Worm (Caenorhabditis elegans): Measurements from ENCODE around the gene W09D10.4.

DNA sequence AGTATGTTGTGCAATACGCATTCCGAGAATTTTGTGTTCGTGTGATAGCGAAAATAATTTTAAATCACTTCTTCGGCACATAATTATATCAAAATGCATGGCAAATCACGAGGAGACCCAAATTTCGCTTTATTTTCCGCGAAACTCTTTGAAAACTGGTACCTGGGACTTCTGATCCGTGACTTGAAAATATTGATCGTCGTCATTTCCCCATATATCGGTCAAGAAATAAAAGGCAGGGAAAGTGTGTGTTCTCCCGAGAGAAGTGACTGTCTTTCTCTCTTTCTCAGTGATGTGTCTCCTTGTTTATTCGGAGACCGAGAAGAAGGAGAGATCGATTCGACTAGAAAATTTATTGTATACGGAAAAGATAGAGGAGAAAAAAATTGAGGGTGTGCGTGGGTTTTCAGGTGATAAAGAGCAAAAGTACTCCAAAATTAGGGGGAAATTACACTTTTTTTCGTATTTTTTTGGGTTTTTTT lies 4.8 kb downstream of the W09D10.4 start, which contains the start of gene W09D10.5:
- TF ChIP-seq him-1 (tag; optimal IDR thresholded peaks at IDR 0.05) (no peak), W03F9.2 (tag; optimal IDR thresholded peaks at IDR 0.05) (no peak), dao-5 (tag; optimal IDR thresholded peaks at IDR 0.05) (no peak)

Measured in whole organism, L4/young adult.